Worm (Caenorhabditis elegans) whole organism, L2 larva: Measurements from ENCODE around the gene cyp-25A4.

Experiments used
- R02D3.7 ChIP-seq: fragments of 150-350 bp; optimal IDR thresholded peaks from 2 replicates; lab custom pipeline; 2014; ENCODE audit warnings: missing biosample characterization, missing genetic modification characterization
- alr-1 ChIP-seq: fragments of 150-350 bp; optimal IDR thresholded peaks from 2 replicates; lab custom pipeline; 2014; ENCODE audit warnings: missing biosample characterization, missing genetic modification characterization
- ama-1 ChIP-seq: fragments of 150-350 bp; optimal IDR thresholded peaks from 2 replicates; lab custom pipeline; 2018; ENCODE audit warnings: inconsistent platforms
- fos-1 ChIP-seq: fragments of 150-350 bp; optimal IDR thresholded peaks from 2 replicates; lab custom pipeline; 2014; ENCODE audit warnings: missing biosample characterization, missing genetic modification characterization
- mdl-1 ChIP-seq, 2 experiments: fragments of 150-350 bp in 1 of 2; sonication (generic microtip) in 1 of 2; optimal IDR thresholded peaks; 2 replicates each; lab custom pipeline; 2017; ENCODE audit warnings: missing biosample characterization in 2 of 2, missing genetic modification characterization in 2 of 2
- nhr-237 ChIP-seq: fragments of 150-350 bp; optimal IDR thresholded peaks from 2 replicates; lab custom pipeline; 2014; ENCODE audit warnings: missing biosample characterization, missing genetic modification characterization
- sem-4 ChIP-seq: fragments of 150-350 bp; optimal IDR thresholded peaks from 2 replicates; lab custom pipeline; 2014; ENCODE audit warnings: missing biosample characterization, missing genetic modification reagents, missing genetic modification characterization
- skn-1 ChIP-seq: sonication (generic microtip); optimal IDR thresholded peaks from 2 replicates; lab custom pipeline; 2017; ENCODE audit warnings: missing biosample characterization, missing genetic modification characterization
- sma-9 ChIP-seq, 2 experiments: fragments of 150-350 bp in 1 of 2; sonication (generic microtip) in 1 of 2; optimal IDR thresholded peaks; 2 replicates each; lab custom pipeline; 2014 to 2016; ENCODE audit warnings: missing genetic modification characterization in 2 of 2, mild to moderate bottlenecking in 1 of 2, missing biosample characterization in 1 of 2, missing compliant biosample characterization in 1 of 2, missing genetic modification reagents in 1 of 2, moderate library complexity in 1 of 2
- snpc-4 ChIP-seq: fragments of 150-350 bp; optimal IDR thresholded peaks from 2 replicates; lab custom pipeline; 2014; ENCODE audit warnings: missing biosample characterization, missing genetic modification characterization
- unc-39 ChIP-seq: fragments of 150-350 bp; optimal IDR thresholded peaks from 2 replicates; lab custom pipeline; 2014; ENCODE audit warnings: missing biosample characterization, missing genetic modification characterization
- zag-1 ChIP-seq: fragments of 150-350 bp; optimal IDR thresholded peaks from 2 replicates; lab custom pipeline; 2014; ENCODE audit warnings: missing biosample characterization, missing genetic modification characterization
- ztf-11 ChIP-seq: sonication (generic microtip); optimal IDR thresholded peaks from 2 replicates; lab custom pipeline; 2017; ENCODE audit warnings: missing biosample characterization, missing genetic modification characterization
- ztf-4 ChIP-seq: fragments of 150-350 bp; optimal IDR thresholded peaks from 2 replicates; lab custom pipeline; 2014; ENCODE audit warnings: missing biosample characterization, missing genetic modification characterization

- no peak for TF ChIP-seq nhr-237 (tag; lab: Kevin White, UChicago)
- TF ChIP-seq snpc-4 (tag; lab: Kevin White, UChicago): no peak
- TF ChIP-seq ztf-11: no peak
- TF ChIP-seq sma-9 (GFP tag; optimal IDR thresholded peaks at IDR 0.05; lab: Kevin White, UChicago): peak; percentile 33
- TF ChIP-seq sma-9 (tag; optimal IDR thresholded peaks at IDR 0.05; lab: Kevin White, UChicago): no peak
- TF ChIP-seq zag-1 (tag; lab: Kevin White, UChicago): no peak
- TF ChIP-seq alr-1 (tag; lab: Kevin White, UChicago): no peak
- no peak for TF ChIP-seq fos-1
- TF ChIP-seq R02D3.7 (tag; lab: Kevin White, UChicago): no peak
- no peak for TF ChIP-seq sem-4 (tag; lab: Kevin White, UChicago)
- TF ChIP-seq ama-1 (lab: Kevin White, UChicago): no peak
- TF ChIP-seq skn-1 (tag; lab: Kevin White, UChicago): no peak
- TF ChIP-seq unc-39 (tag; lab: Kevin White, UChicago): no peak
- no peak for TF ChIP-seq mdl-1 (tag; optimal IDR thresholded peaks at IDR 0.05; lab: Kevin White, UChicago)
- TF ChIP-seq ztf-4 (tag; lab: Kevin White, UChicago): no peak
These were observed 23.0 kb upstream of the cyp-25A4 start for ce11 chrIII:3874895-3875294.
